Fruit fly (Drosophila melanogaster) whole organism, pupa: ENCODE measurements around the gene CG43407.

Experiments
- CG10348 ChIP-seq: fragments of 200-800 bp; sonication (Bioruptor generic); IDR thresholded peaks from 2 replicates; pipeline ENCODE4 v1.3.6; 2022; ENCODE audit warnings: missing biosample characterization, missing genetic modification characterization
- CG12605 ChIP-seq: fragments of 200-800 bp; sonication (Bioruptor generic); IDR thresholded peaks from 2 replicates; pipeline ENCODE4 v1.3.6; 2022; ENCODE audit warnings: missing biosample characterization, missing genetic modification characterization
- CG13204 ChIP-seq: fragments of 200-800 bp; sonication (Bioruptor generic); optimal IDR thresholded peaks from 2 replicates; lab custom pipeline; 2018; ENCODE audit warnings: missing biosample characterization, mild to moderate bottlenecking, missing genetic modification characterization, moderate library complexity
- CG14655 ChIP-seq: fragments of 200-800 bp; sonication (Bioruptor generic); optimal IDR thresholded peaks from 3 replicates; lab custom pipeline; 2017; ENCODE audit warnings: mild to moderate bottlenecking, missing biosample characterization, missing genetic modification reagents, missing genetic modification characterization
- CG15710 ChIP-seq: fragments of 200-800 bp; sonication (Bioruptor generic); optimal IDR thresholded peaks from 2 replicates; lab custom pipeline; 2018; ENCODE audit warnings: missing biosample characterization, mild to moderate bottlenecking, missing genetic modification characterization, moderate library complexity
- CG17806 ChIP-seq: fragments of 200-800 bp; sonication (Bioruptor generic); optimal IDR thresholded peaks from 2 replicates; lab custom pipeline; 2018; ENCODE audit warnings: missing biosample characterization, mild to moderate bottlenecking, missing genetic modification characterization, moderate library complexity
- CG32121 ChIP-seq: fragments of 200-800 bp; sonication (Bioruptor generic); IDR thresholded peaks from 2 replicates; pipeline ENCODE4 v1.3.6; 2022; ENCODE audit warnings: missing biosample characterization, missing genetic modification characterization
- CG34367 ChIP-seq: fragments of 200-800 bp; sonication (Bioruptor generic); optimal IDR thresholded peaks from 2 replicates; lab custom pipeline; 2018; ENCODE audit warnings: missing biosample characterization, mild to moderate bottlenecking, missing genetic modification characterization
- CG4496 ChIP-seq: fragments of 200-800 bp; sonication (Bioruptor generic); IDR thresholded peaks from 3 replicates; pipeline ENCODE4 v1.3.6; 2022; ENCODE audit warnings: missing biosample characterization, missing genetic modification characterization
- CG8159 ChIP-seq: fragments of 200-800 bp; sonication (Bioruptor generic); optimal IDR thresholded peaks from 3 replicates; lab custom pipeline; 2018; ENCODE audit warnings: missing biosample characterization, mild to moderate bottlenecking, missing genetic modification characterization, moderate library complexity
- CG8301 ChIP-seq: fragments of 200-800 bp; sonication (Bioruptor generic); optimal IDR thresholded peaks from 2 replicates; lab custom pipeline; 2018; ENCODE audit warnings: missing biosample characterization, mild to moderate bottlenecking, missing genetic modification characterization
- CG9948 ChIP-seq: fragments of 200-800 bp; sonication (Bioruptor generic); optimal IDR thresholded peaks from 2 replicates; lab custom pipeline; 2018; ENCODE audit warnings: missing biosample characterization, mild to moderate bottlenecking, missing genetic modification characterization, moderate library complexity
- D1 ChIP-seq: fragments of 200-800 bp; sonication (Bioruptor generic); optimal IDR thresholded peaks from 2 replicates; lab custom pipeline; 2018; ENCODE audit warnings: missing biosample characterization, mild to moderate bottlenecking, missing genetic modification characterization, moderate library complexity
- EcR ChIP-seq: fragments of 200-800 bp; sonication (Bioruptor generic); optimal IDR thresholded peaks from 3 replicates; lab custom pipeline; 2019; ENCODE audit warnings: missing biosample characterization, missing genetic modification characterization, mild to moderate bottlenecking, moderate library complexity, missing genetic modification reagents
- Ets98B ChIP-seq: fragments of 200-800 bp; sonication (Bioruptor generic); IDR thresholded peaks from 2 replicates; pipeline ENCODE4 v1.3.6; 2022; ENCODE audit warnings: missing biosample characterization, missing genetic modification characterization
- Pif1A ChIP-seq: fragments of 200-800 bp; sonication (Bioruptor generic); optimal IDR thresholded peaks from 3 replicates; lab custom pipeline; 2016; ENCODE audit warnings: missing biosample characterization, missing genetic modification characterization
- Pif1B ChIP-seq: fragments of 200-800 bp; sonication (Bioruptor generic); optimal IDR thresholded peaks from 3 replicates; lab custom pipeline; 2016; ENCODE audit warnings: missing biosample characterization, missing genetic modification characterization
- Snoo ChIP-seq: fragments of 200-800 bp; sonication (Bioruptor generic); optimal IDR thresholded peaks from 3 replicates; lab custom pipeline; 2017; ENCODE audit warnings: missing biosample characterization, mild to moderate bottlenecking, missing genetic modification characterization, inconsistent platforms
- fd96Ca ChIP-seq: fragments of 200-800 bp; sonication (Bioruptor generic); IDR thresholded peaks from 3 replicates; pipeline ENCODE4 v1.3.6; 2022; ENCODE audit warnings: missing biosample characterization, missing genetic modification characterization
- gl ChIP-seq: fragments of 200-800 bp; sonication (Bioruptor generic); optimal IDR thresholded peaks from 2 replicates; lab custom pipeline; 2018; ENCODE audit warnings: missing biosample characterization, mild to moderate bottlenecking, missing genetic modification characterization
- rn ChIP-seq: fragments of 200-800 bp; sonication (Bioruptor generic); IDR thresholded peaks from 2 replicates; pipeline ENCODE4 v1.3.6; 2022; ENCODE audit warnings: missing biosample characterization, missing genetic modification characterization

The CG43407 gene

DNA sequence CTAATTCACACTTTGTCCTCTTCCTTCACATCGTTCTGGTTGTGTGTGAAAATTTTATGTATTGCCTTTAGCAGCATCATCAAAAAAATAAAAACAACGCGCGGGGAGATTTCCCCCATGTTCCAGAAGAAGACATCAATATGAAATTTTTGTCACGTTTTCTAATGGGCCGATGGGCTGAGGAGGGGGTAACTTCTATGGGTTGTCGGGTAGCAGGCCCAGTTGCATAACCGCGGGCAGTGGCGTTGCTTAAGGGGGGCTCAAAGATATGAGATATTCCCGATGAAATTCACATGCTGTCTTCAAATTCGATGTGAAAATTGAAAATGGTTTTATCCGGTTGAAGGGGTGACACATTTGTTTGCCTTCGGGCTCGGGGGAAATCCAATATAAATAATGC is 34.7 kb downstream of the CG43407 start:
- TF ChIP-seq Pif1B (no peak), CG4496 (no peak), CG13204 (GFP tag; lab: Kevin White, UChicago) (no peak), CG14655 (no peak), D1 (no peak), CG8301 (tag; lab: Kevin White, UChicago) (no peak), EcR (GFP tag; lab: Kevin White, UChicago) (no peak), CG32121 (GFP tag; lab: Robert Waterston, UW) (no peak), CG10348 (GFP tag; lab: Robert Waterston, UW) (no peak), Pif1A (GFP tag; lab: Kevin White, UChicago) (no peak), gl (tag; lab: Kevin White, UChicago) (no peak)

DNA sequence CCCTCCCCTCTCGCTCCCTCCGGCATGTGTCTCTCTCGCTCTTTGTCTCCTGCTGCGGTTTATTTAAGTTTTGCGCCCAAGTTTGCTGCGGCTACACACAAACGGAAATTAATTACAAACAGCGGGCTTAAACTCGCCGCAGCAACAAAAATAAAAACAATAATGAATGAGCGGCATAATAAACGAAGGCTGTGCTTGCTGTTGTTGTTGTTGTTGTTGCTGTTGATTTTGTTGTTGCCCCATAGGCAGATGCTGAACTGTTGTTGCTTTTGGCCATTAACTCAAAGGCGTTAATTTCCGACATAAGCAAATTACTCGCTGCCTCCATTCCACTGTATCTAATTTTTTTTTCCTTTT is 36.4 kb downstream of the CG43407 start:
- TF ChIP-seq CG34367 (tag; lab: Kevin White, UChicago) (no peak), fd96Ca (GFP tag; lab: Robert Waterston, UW) (no peak), Pif1A (GFP tag; lab: Kevin White, UChicago) (no peak), rn (GFP tag; lab: Robert Waterston, UW) (no peak), CG4496 (no peak; the same call in 2 of the 3 replicates), CG9948 (no peak), Ets98B (GFP tag; lab: Robert Waterston, UW) (no peak), CG12605 (no peak)

DNA sequence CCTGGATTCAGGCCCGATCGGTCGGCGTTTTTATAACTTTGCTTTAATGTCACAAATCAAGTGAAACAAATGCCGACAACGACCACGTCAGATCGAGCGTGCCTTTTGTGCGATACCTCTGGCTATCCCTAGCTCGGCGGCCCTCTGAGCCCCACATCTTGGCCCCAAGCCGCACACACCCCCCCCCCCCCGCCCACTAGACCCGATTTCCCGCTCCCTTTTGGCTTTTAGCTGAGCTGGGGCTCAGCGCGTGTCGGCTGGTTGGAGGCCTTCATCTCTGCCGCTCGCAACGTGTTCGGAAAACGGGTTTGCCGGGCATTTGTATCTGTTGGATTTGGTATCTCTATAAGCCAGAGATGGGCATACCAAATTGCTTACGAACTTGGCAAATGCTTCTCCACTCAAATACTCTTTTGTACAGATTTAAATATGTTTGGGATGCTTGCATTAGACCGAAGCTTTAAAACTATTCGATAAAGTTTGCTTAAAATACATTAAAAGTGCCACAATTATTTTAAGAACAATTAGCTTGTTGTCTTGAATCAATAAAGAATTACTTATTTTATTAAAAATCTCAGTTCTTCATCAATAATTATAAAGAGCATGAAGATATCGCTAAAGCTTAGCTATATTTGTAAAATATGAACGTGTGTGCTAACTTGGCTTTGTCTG is 36.9 kb downstream of the CG43407 start:
- no peak for TF ChIP-seq CG12605
- TF ChIP-seq CG34367 (tag; lab: Kevin White, UChicago), result peak; percentile 66
- no peak for TF ChIP-seq gl (tag; lab: Kevin White, UChicago)
- peak; percentile 76 for TF ChIP-seq CG15710 (tag; lab: Kevin White, UChicago)
- TF ChIP-seq EcR (GFP tag; lab: Kevin White, UChicago), result no peak
- no peak for TF ChIP-seq rn (GFP tag; lab: Robert Waterston, UW)
- peak; percentile 58 for TF ChIP-seq Pif1B
- no peak; the same call in 1 of the 2 replicates for TF ChIP-seq CG10348 (GFP tag; lab: Robert Waterston, UW)
- peak; percentile 76 for TF ChIP-seq CG17806 (tag; lab: Kevin White, UChicago)
- TF ChIP-seq CG32121 (GFP tag; lab: Robert Waterston, UW), result peak; percentile 52
- peak; percentile 67 for TF ChIP-seq CG9948
- TF ChIP-seq CG4496, result peak; percentile 20; the same call in 1 of the 3 replicates
- TF ChIP-seq Ets98B (GFP tag; lab: Robert Waterston, UW), result peak; percentile 37; the same call in 1 of the 2 replicates
- TF ChIP-seq CG13204 (GFP tag; lab: Kevin White, UChicago), result peak; percentile 77
- TF ChIP-seq CG8159 (tag; lab: Kevin White, UChicago), result peak; percentile 79
- TF ChIP-seq CG14655, result peak; percentile 66
- TF ChIP-seq Snoo (tag; lab: Kevin White, UChicago), result peak; percentile 54
- peak; percentile 62 for TF ChIP-seq CG8301 (tag; lab: Kevin White, UChicago)
- TF ChIP-seq D1, result no peak
- TF ChIP-seq fd96Ca (GFP tag; lab: Robert Waterston, UW), result no peak
- TF ChIP-seq Pif1A (GFP tag; lab: Kevin White, UChicago), result peak; percentile 58
- TF ChIP-seq, all 21 proteins: peak for 14

DNA sequence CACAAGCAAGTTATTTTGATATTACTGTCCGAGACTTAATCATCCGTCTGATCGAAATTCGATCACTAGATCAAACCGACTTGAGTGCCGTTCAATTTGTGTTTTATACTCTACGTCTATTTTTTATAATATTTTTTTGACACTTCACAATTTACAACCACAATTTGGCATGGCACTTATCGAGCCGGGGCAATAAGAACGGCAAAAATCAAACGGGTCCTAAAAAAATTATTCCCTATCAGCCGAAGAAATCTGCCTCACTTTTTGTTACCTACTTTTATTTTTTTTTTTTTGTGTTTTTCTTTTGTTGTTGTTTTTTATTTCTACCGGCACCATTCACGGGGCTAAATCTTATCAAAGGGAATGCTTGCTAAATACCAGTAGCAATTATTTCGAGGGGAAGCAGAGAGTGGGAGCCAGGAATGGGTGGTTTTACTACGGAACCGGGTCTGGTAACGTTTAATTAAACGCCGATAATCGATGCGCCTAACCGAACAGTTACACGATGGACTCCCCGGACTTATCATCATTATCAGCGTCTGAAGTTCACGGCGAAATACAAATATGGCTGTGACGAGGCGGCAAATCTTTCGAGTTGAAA is 37.6 kb downstream of the CG43407 start:
- TF ChIP-seq CG17806 (tag; lab: Kevin White, UChicago) (no peak), CG12605 (no peak), CG34367 (tag; lab: Kevin White, UChicago) (no peak), CG8159 (tag; lab: Kevin White, UChicago) (no peak), Snoo (tag; lab: Kevin White, UChicago) (no peak), CG8301 (tag; lab: Kevin White, UChicago) (no peak), CG15710 (tag; lab: Kevin White, UChicago) (no peak), CG14655 (no peak), rn (GFP tag; lab: Robert Waterston, UW) (no peak), D1 (no peak), CG4496 (no peak), CG32121 (GFP tag; lab: Robert Waterston, UW) (no peak), CG10348 (GFP tag; lab: Robert Waterston, UW) (no peak), CG9948 (no peak), CG13204 (GFP tag; lab: Kevin White, UChicago) (no peak), gl (tag; lab: Kevin White, UChicago) (no peak)
- TF ChIP-seq, all 21 proteins: peak for 0

DNA sequence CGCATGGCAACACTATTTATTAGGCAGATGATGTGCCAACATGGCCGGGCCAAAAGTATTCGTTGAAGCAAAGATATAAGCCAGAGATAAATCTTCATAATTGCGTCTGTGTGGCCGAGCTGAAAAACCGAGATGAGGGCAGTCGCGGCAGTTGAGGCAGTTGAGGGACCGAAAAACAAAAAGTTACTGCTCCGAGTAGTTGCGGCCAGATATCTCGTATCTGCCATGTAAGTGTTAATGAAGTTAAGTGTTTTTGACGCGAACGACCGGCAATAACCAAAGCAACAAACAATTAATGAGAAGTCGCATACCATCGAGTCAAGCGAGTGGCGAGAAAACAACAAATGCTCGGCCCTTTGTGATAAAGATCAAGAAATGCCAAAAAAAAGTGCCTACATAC is 38.4 kb downstream of the CG43407 start:
- no peak for TF ChIP-seq D1
- no peak for TF ChIP-seq CG14655
- TF ChIP-seq CG34367 (tag; lab: Kevin White, UChicago), result no peak
- no peak for TF ChIP-seq Snoo (tag; lab: Kevin White, UChicago)
- TF ChIP-seq CG8159 (tag; lab: Kevin White, UChicago), result no peak
- TF ChIP-seq CG13204 (GFP tag; lab: Kevin White, UChicago), result no peak
- no peak for TF ChIP-seq CG12605
- no peak for TF ChIP-seq Ets98B (GFP tag; lab: Robert Waterston, UW)
- no peak for TF ChIP-seq CG8301 (tag; lab: Kevin White, UChicago)
- TF ChIP-seq Pif1A (GFP tag; lab: Kevin White, UChicago), result no peak
- no peak for TF ChIP-seq EcR (GFP tag; lab: Kevin White, UChicago)
- TF ChIP-seq CG32121 (GFP tag; lab: Robert Waterston, UW), result no peak
- no peak for TF ChIP-seq gl (tag; lab: Kevin White, UChicago)
- TF ChIP-seq CG15710 (tag; lab: Kevin White, UChicago), result no peak
- TF ChIP-seq CG17806 (tag; lab: Kevin White, UChicago), result no peak
- TF ChIP-seq, all 21 proteins: peak for 0
